Worm (Caenorhabditis elegans) whole organism, late embryonic: ENCODE measurements around the gene H41C03.2.

ENCODE experiments used
- K09A11.1 ChIP-seq: sonication (generic microtip); optimal IDR thresholded peaks from 2 replicates; lab custom pipeline; 2017; ENCODE audit warnings: antibody characterized with exemption, mild to moderate bottlenecking, missing genetic modification characterization, missing compliant biosample characterization; ENCODE audit not compliant: insufficient read depth
- T23F11.4 ChIP-seq: fragments of 200-800 bp; sonication (Bioruptor generic); optimal IDR thresholded peaks from 2 replicates; lab custom pipeline; 2018; ENCODE audit warnings: mild to moderate bottlenecking, missing genetic modification characterization, missing compliant biosample characterization
- ceh-24 ChIP-seq: sonication (generic microtip); optimal IDR thresholded peaks from 2 replicates; lab custom pipeline; 2016; ENCODE audit warnings: mild to moderate bottlenecking, missing genetic modification characterization, missing compliant biosample characterization
- ceh-30 ChIP-seq: fragments of 150-350 bp; optimal IDR thresholded peaks from 2 replicates; lab custom pipeline; 2014; ENCODE audit warnings: missing biosample characterization, missing genetic modification characterization
- dmd-4 ChIP-seq: sonication (generic microtip); optimal IDR thresholded peaks from 2 replicates; lab custom pipeline; 2016; ENCODE audit warnings: borderline replicate concordance, missing genetic modification characterization, missing compliant biosample characterization
- hlh-15 ChIP-seq: sonication (generic microtip); optimal IDR thresholded peaks from 2 replicates; lab custom pipeline; 2016; ENCODE audit warnings: missing genetic modification characterization, missing compliant biosample characterization
- hlh-30 ChIP-seq: sonication (generic microtip); optimal IDR thresholded peaks from 2 replicates; lab custom pipeline; 2017; ENCODE audit warnings: antibody characterized with exemption, missing genetic modification characterization, missing compliant biosample characterization; ENCODE audit not compliant: insufficient read depth
- npax-4 ChIP-seq: sonication (generic microtip); optimal IDR thresholded peaks from 2 replicates; lab custom pipeline; 2016; ENCODE audit warnings: missing genetic modification characterization, missing compliant biosample characterization
- pros-1 ChIP-seq: fragments of 150-350 bp; optimal IDR thresholded peaks from 2 replicates; lab custom pipeline; 2014; ENCODE audit warnings: missing biosample characterization, missing genetic modification reagents, missing genetic modification characterization
- rnt-1 ChIP-seq: sonication (generic microtip); optimal IDR thresholded peaks from 2 replicates; lab custom pipeline; 2016; ENCODE audit warnings: missing genetic modification characterization, missing compliant biosample characterization
- unc-86 ChIP-seq: sonication (generic microtip); optimal IDR thresholded peaks from 2 replicates; lab custom pipeline; 2016; ENCODE audit warnings: missing genetic modification characterization, missing compliant biosample characterization

ce11 chrII:5845441-5845840 lies 6.5 kb downstream of the H41C03.2 start, which contains the start of the genes ZK1248.17 and H41C03.3:
- TF ChIP-seq hlh-15: no peak
- TF ChIP-seq hlh-30 (tag; lab: Kevin White, UChicago): no peak
- TF ChIP-seq ceh-30: no peak
- no peak for TF ChIP-seq dmd-4 (tag; lab: Kevin White, UChicago)
- no peak for TF ChIP-seq npax-4 (tag; lab: Kevin White, UChicago)
- no peak for TF ChIP-seq ceh-24
- TF ChIP-seq unc-86: no peak
- TF ChIP-seq rnt-1 (tag; lab: Kevin White, UChicago): no peak
- no peak for TF ChIP-seq K09A11.1 (tag; lab: Kevin White, UChicago)
- no peak for TF ChIP-seq pros-1 (tag; lab: Kevin White, UChicago)
- no peak for TF ChIP-seq T23F11.4 (GFP tag; lab: Kevin White, UChicago)
